Worm (Caenorhabditis elegans) whole organism, mixed stage, embryonic: ENCODE data around the gene F21A3.11.
A peak's percentile ranks its signal among the peaks of the same experiment; 100 is the strongest.

Experiments
- M03D4.4 ChIP-seq: sonication (generic microtip); optimal IDR thresholded peaks from 2 replicates; lab custom pipeline; 2017; ENCODE audit warnings: mild to moderate bottlenecking, missing genetic modification characterization, missing compliant biosample characterization
- bed-3 ChIP-seq: fragments of 200-800 bp; sonication (Bioruptor generic); optimal IDR thresholded peaks from 3 replicates; lab custom pipeline; 2018; ENCODE audit warnings: mild to moderate bottlenecking, missing genetic modification characterization, moderate library complexity, missing compliant biosample characterization
- blmp-1 ChIP-seq: fragments of 150-350 bp; optimal IDR thresholded peaks from 2 replicates; lab custom pipeline; 2014; ENCODE audit warnings: missing biosample characterization, missing genetic modification characterization
- ceh-43 ChIP-seq: fragments of 200-800 bp; sonication (Bioruptor generic); optimal IDR thresholded peaks from 2 replicates; lab custom pipeline; 2018; ENCODE audit warnings: mild to moderate bottlenecking, missing genetic modification characterization, moderate library complexity, missing compliant biosample characterization
- ceh-83 ChIP-seq: fragments of 200-800 bp; sonication (Bioruptor generic); optimal IDR thresholded peaks from 2 replicates; lab custom pipeline; 2018; ENCODE audit warnings: mild to moderate bottlenecking, missing genetic modification characterization, missing compliant biosample characterization
- ces-1 ChIP-seq: fragments of 150-350 bp; optimal IDR thresholded peaks from 2 replicates; lab custom pipeline; 2014; ENCODE audit warnings: missing biosample characterization, missing genetic modification reagents, missing genetic modification characterization
- cnd-1 ChIP-seq: fragments of 200-800 bp; sonication (Bioruptor generic); optimal IDR thresholded peaks from 2 replicates; lab custom pipeline; 2018; ENCODE audit warnings: mild to moderate bottlenecking, missing genetic modification characterization, missing compliant biosample characterization
- drap-1 ChIP-seq: fragments of 200-800 bp; sonication (Bioruptor generic); optimal IDR thresholded peaks from 3 replicates; lab custom pipeline; 2018; ENCODE audit warnings: mild to moderate bottlenecking, missing genetic modification characterization, missing compliant biosample characterization
- elt-1 ChIP-seq: sonication (generic microtip); optimal IDR thresholded peaks from 2 replicates; lab custom pipeline; 2017; ENCODE audit warnings: missing genetic modification characterization, mild to moderate bottlenecking, missing compliant biosample characterization, antibody characterized with exemption, moderate library complexity, borderline replicate concordance; ENCODE audit not compliant: insufficient read depth
- elt-3 ChIP-seq: fragments of 150-350 bp; optimal IDR thresholded peaks from 2 replicates; lab custom pipeline; 2014; ENCODE audit warnings: missing biosample characterization, missing genetic modification characterization
- flh-1 ChIP-seq: fragments of 200-800 bp; sonication (Bioruptor generic); optimal IDR thresholded peaks from 2 replicates; lab custom pipeline; 2018; ENCODE audit warnings: mild to moderate bottlenecking, missing genetic modification characterization, moderate library complexity, missing compliant biosample characterization
- ham-2 ChIP-seq: fragments of 200-800 bp; sonication (Bioruptor generic); optimal IDR thresholded peaks from 2 replicates; lab custom pipeline; 2018; ENCODE audit warnings: mild to moderate bottlenecking, missing genetic modification characterization, missing compliant biosample characterization
- hlh-1 ChIP-seq: fragments of 150-350 bp; optimal IDR thresholded peaks from 2 replicates; lab custom pipeline; 2014; ENCODE audit warnings: missing biosample characterization, missing genetic modification reagents, missing genetic modification characterization
- lin-13 ChIP-seq: fragments of 150-350 bp; optimal IDR thresholded peaks from 2 replicates; lab custom pipeline; 2014; ENCODE audit warnings: missing biosample characterization, missing genetic modification characterization
- lin-32 ChIP-seq: fragments of 200-800 bp; sonication (Bioruptor generic); optimal IDR thresholded peaks from 2 replicates; lab custom pipeline; 2018; ENCODE audit warnings: mild to moderate bottlenecking, missing genetic modification characterization, missing compliant biosample characterization
- lsy-2 ChIP-seq: fragments of 150-350 bp; optimal IDR thresholded peaks from 2 replicates; lab custom pipeline; 2014; ENCODE audit warnings: missing biosample characterization, missing genetic modification characterization
- mab-5 ChIP-seq: fragments of 150-350 bp; optimal IDR thresholded peaks from 2 replicates; lab custom pipeline; 2014; ENCODE audit warnings: missing biosample characterization, missing genetic modification characterization
- mep-1 ChIP-seq: fragments of 150-350 bp; optimal IDR thresholded peaks from 2 replicates; lab custom pipeline; 2017; ENCODE audit warnings: missing biosample characterization, missing genetic modification reagents, missing genetic modification characterization, inconsistent platforms
- mls-2 ChIP-seq: sonication (generic microtip); optimal IDR thresholded peaks from 2 replicates; lab custom pipeline; 2016; ENCODE audit warnings: mild to moderate bottlenecking, missing genetic modification characterization, moderate library complexity, missing compliant biosample characterization
- nhr-12 ChIP-seq: fragments of 150-350 bp; optimal IDR thresholded peaks from 2 replicates; lab custom pipeline; 2014; ENCODE audit warnings: missing biosample characterization, missing genetic modification characterization
- nhr-2 ChIP-seq: fragments of 150-350 bp; optimal IDR thresholded peaks from 2 replicates; lab custom pipeline; 2014; ENCODE audit warnings: missing biosample characterization, missing genetic modification characterization
- nhr-237 ChIP-seq: fragments of 150-350 bp; optimal IDR thresholded peaks from 2 replicates; lab custom pipeline; 2014; ENCODE audit warnings: missing biosample characterization, missing genetic modification characterization
- nhr-28 ChIP-seq: fragments of 150-350 bp; optimal IDR thresholded peaks from 2 replicates; lab custom pipeline; 2014; ENCODE audit warnings: missing biosample characterization, missing genetic modification characterization
- nhr-76 ChIP-seq: sonication (generic microtip); optimal IDR thresholded peaks from 2 replicates; lab custom pipeline; 2017; ENCODE audit warnings: missing biosample characterization, missing genetic modification characterization
- pha-4 ChIP-seq: fragments of 150-350 bp; optimal IDR thresholded peaks from 2 replicates; lab custom pipeline; 2018; ENCODE audit warnings: missing biosample characterization, missing genetic modification reagents, missing genetic modification characterization
- sem-2 ChIP-seq: fragments of 200-800 bp; sonication (Bioruptor generic); optimal IDR thresholded peaks from 2 replicates; lab custom pipeline; 2018; ENCODE audit warnings: mild to moderate bottlenecking, missing genetic modification characterization, missing compliant biosample characterization
- snpc-4 ChIP-seq: fragments of 150-350 bp; optimal IDR thresholded peaks from 2 replicates; lab custom pipeline; 2014; ENCODE audit warnings: missing biosample characterization, missing genetic modification characterization
- sptf-1 ChIP-seq: sonication (generic microtip); optimal IDR thresholded peaks from 2 replicates; lab custom pipeline; 2017; ENCODE audit warnings: mild to moderate bottlenecking, missing genetic modification characterization, moderate library complexity, missing compliant biosample characterization
- tbx-8 ChIP-seq: fragments of 200-800 bp; sonication (Bioruptor generic); optimal IDR thresholded peaks from 2 replicates; lab custom pipeline; 2018; ENCODE audit warnings: mild to moderate bottlenecking, missing genetic modification characterization, moderate library complexity, missing compliant biosample characterization
- unc-120 ChIP-seq: sonication (generic microtip); optimal IDR thresholded peaks from 2 replicates; lab custom pipeline; 2017; ENCODE audit warnings: missing genetic modification characterization, missing compliant biosample characterization; ENCODE audit not compliant: poor library complexity, severe bottlenecking
- unc-39 ChIP-seq: fragments of 150-350 bp; optimal IDR thresholded peaks from 2 replicates; lab custom pipeline; 2014; ENCODE audit warnings: missing biosample characterization, missing genetic modification characterization
- unc-62 ChIP-seq: fragments of 150-350 bp; optimal IDR thresholded peaks from 2 replicates; lab custom pipeline; 2014; ENCODE audit warnings: missing biosample characterization, missing genetic modification reagents, missing genetic modification characterization
- zip-8 ChIP-seq: fragments of 150-350 bp; optimal IDR thresholded peaks from 2 replicates; lab custom pipeline; 2014; ENCODE audit warnings: missing biosample characterization, missing genetic modification characterization
- ztf-11 ChIP-seq: fragments of 150-350 bp; optimal IDR thresholded peaks from 2 replicates; lab custom pipeline; 2014; ENCODE audit warnings: missing biosample characterization, missing genetic modification characterization

The F21A3.11 gene

ce11 chrV:15562541-15562940 lies 29.5 kb upstream of the F21A3.11 start:
- TF ChIP-seq unc-39 (tag; lab: Kevin White, UChicago) (no peak), ceh-43 (GFP tag; lab: Kevin White, UChicago) (no peak), nhr-28 (tag; lab: Kevin White, UChicago) (no peak), ces-1 (GFP tag; lab: Kevin White, UChicago) (no peak), elt-1 (no peak), nhr-12 (tag; lab: Kevin White, UChicago) (no peak), elt-3 (tag; lab: Kevin White, UChicago) (no peak)
- TF ChIP-seq, all 35 proteins: peak for 0

- no peak for TF ChIP-seq elt-3 (tag; lab: Kevin White, UChicago)
- no peak for TF ChIP-seq nhr-76 (tag; lab: Kevin White, UChicago)
- no peak for TF ChIP-seq drap-1
- TF ChIP-seq snpc-4 (tag; lab: Kevin White, UChicago): no peak
- TF ChIP-seq ztf-11 (tag; lab: Kevin White, UChicago): no peak
- no peak for TF ChIP-seq mep-1 (tag; lab: Kevin White, UChicago)
- no peak for TF ChIP-seq elt-1
- no peak for TF ChIP-seq ceh-43 (GFP tag; lab: Kevin White, UChicago)
- no peak for TF ChIP-seq unc-62 (GFP tag; lab: Kevin White, UChicago)
Measured at ce11 chrV:15559729-15560128, 26.7 kb upstream of the F21A3.11 start.

ce11 chrV:15559047-15559446 lies 26.0 kb upstream of the F21A3.11 start, which contains the start of gene acr-18:
acr-18 (minus strand) TSS chrV:15559147.
- TF ChIP-seq mls-2 (tag; lab: Kevin White, UChicago) (no peak), ces-1 (GFP tag; lab: Kevin White, UChicago) (no peak), sem-2 (GFP tag; lab: Kevin White, UChicago) (no peak), lsy-2 (tag; lab: Kevin White, UChicago) (no peak), lin-13 (tag; lab: Kevin White, UChicago) (no peak), unc-62 (GFP tag; lab: Kevin White, UChicago) (no peak), zip-8 (tag; lab: Kevin White, UChicago) (no peak), blmp-1 (no peak), nhr-28 (tag; lab: Kevin White, UChicago) (no peak), elt-3 (tag; lab: Kevin White, UChicago) (no peak), sptf-1 (tag; lab: Kevin White, UChicago) (no peak), flh-1 (no peak), unc-39 (tag; lab: Kevin White, UChicago) (no peak), ham-2 (GFP tag; lab: Kevin White, UChicago) (no peak), tbx-8 (GFP tag; lab: Kevin White, UChicago) (no peak), mep-1 (tag; lab: Kevin White, UChicago) (no peak), pha-4 (no peak), mab-5 (tag; lab: Kevin White, UChicago) (no peak)
- TF ChIP-seq, all 35 proteins: peak for 0

DNA sequence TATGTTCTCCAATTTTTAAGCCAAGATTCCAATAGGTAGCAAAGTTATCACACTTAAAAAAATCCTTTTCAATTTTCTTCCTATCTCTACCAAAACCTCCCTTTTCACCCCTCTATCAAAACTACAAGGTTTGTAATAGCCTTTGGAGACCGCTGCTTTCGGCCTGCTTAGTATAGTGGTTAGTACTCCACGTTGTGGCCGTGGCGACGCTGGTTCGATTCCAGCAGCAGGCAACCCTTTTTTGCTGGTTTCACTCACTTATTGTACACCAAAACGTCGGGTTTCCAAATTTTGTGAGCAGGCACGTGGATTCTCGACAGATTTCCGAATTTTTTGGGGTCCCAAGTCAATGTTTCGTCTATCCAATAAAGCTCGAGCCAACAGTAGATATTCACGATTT lies 20.9 kb upstream of the F21A3.11 start:
- TF ChIP-seq unc-120 (tag; lab: Kevin White, UChicago): no peak
- peak; percentile 15 for TF ChIP-seq ham-2 (GFP tag; lab: Kevin White, UChicago)
- TF ChIP-seq sptf-1 (tag; lab: Kevin White, UChicago): peak; percentile 69
- TF ChIP-seq sem-2 (GFP tag; lab: Kevin White, UChicago): peak; percentile 27
- no peak for TF ChIP-seq nhr-76 (tag; lab: Kevin White, UChicago)
- TF ChIP-seq nhr-237: no peak
- no peak for TF ChIP-seq snpc-4 (tag; lab: Kevin White, UChicago)
- TF ChIP-seq blmp-1: no peak
- peak; percentile 55 for TF ChIP-seq M03D4.4 (tag; lab: Kevin White, UChicago)
- TF ChIP-seq nhr-12 (tag; lab: Kevin White, UChicago): no peak
- TF ChIP-seq lin-13 (tag; lab: Kevin White, UChicago): no peak
- TF ChIP-seq hlh-1 (tag; lab: Kevin White, UChicago): peak; percentile 18
- TF ChIP-seq elt-1: no peak
- TF ChIP-seq zip-8 (tag; lab: Kevin White, UChicago): no peak
- peak; percentile 15 for TF ChIP-seq lin-32 (GFP tag; lab: Kevin White, UChicago)
- no peak for TF ChIP-seq unc-39 (tag; lab: Kevin White, UChicago)
- peak; percentile 38 for TF ChIP-seq mls-2 (tag; lab: Kevin White, UChicago)
- TF ChIP-seq elt-3 (tag; lab: Kevin White, UChicago): no peak
- TF ChIP-seq ces-1 (GFP tag; lab: Kevin White, UChicago): no peak
- no peak for TF ChIP-seq nhr-2 (tag; lab: Kevin White, UChicago)
- TF ChIP-seq bed-3 (GFP tag; lab: Kevin White, UChicago): peak; percentile 41
- TF ChIP-seq ceh-83 (GFP tag; lab: Kevin White, UChicago): no peak
- TF ChIP-seq unc-62 (GFP tag; lab: Kevin White, UChicago): no peak
- no peak for TF ChIP-seq pha-4
- TF ChIP-seq ceh-43 (GFP tag; lab: Kevin White, UChicago): no peak
- no peak for TF ChIP-seq ztf-11 (tag; lab: Kevin White, UChicago)
- TF ChIP-seq mab-5 (tag; lab: Kevin White, UChicago): no peak
- TF ChIP-seq cnd-1 (tag; lab: Kevin White, UChicago): peak; percentile 51
- TF ChIP-seq drap-1: peak; percentile 83
- no peak for TF ChIP-seq lsy-2 (tag; lab: Kevin White, UChicago)
- no peak for TF ChIP-seq flh-1
